Worm (Caenorhabditis elegans) whole organism, young adult: ENCODE data around the gene Y57A10A.29.

ENCODE experiments used
- C17E4.6 ChIP-seq: fragments of 200-800 bp; sonication (Bioruptor generic); IDR thresholded peaks from 2 replicates; pipeline ENCODE4 v1.3.6; 2022; ENCODE audit warnings: missing genetic modification reagents, missing genetic modification characterization, missing compliant biosample characterization
- F23B12.7 ChIP-seq: sonication (generic microtip); optimal IDR thresholded peaks from 2 replicates; lab custom pipeline; 2017; ENCODE audit warnings: missing genetic modification characterization, mild to moderate bottlenecking, missing compliant biosample characterization, antibody characterized with exemption, moderate library complexity; ENCODE audit not compliant: insufficient read depth
- F33H1.4 ChIP-seq: fragments of 200-800 bp; sonication (Bioruptor generic); IDR thresholded peaks from 2 replicates; pipeline ENCODE4 v1.3.6; 2022; ENCODE audit warnings: missing genetic modification reagents, missing genetic modification characterization, missing compliant biosample characterization
- F37B4.10 ChIP-seq: fragments of 200-800 bp; sonication (Bioruptor generic); IDR thresholded peaks from 2 replicates; pipeline ENCODE4 v1.3.6; 2022; ENCODE audit warnings: missing genetic modification characterization, missing compliant biosample characterization
- F57C9.4 ChIP-seq: sonication (generic microtip); optimal IDR thresholded peaks from 2 replicates; lab custom pipeline; 2017; ENCODE audit warnings: mild to moderate bottlenecking, missing genetic modification characterization, missing compliant biosample characterization
- K11D2.4 ChIP-seq: fragments of 200-800 bp; sonication (Bioruptor generic); IDR thresholded peaks from 2 replicates; pipeline ENCODE4 v1.3.6; 2022; ENCODE audit warnings: missing genetic modification reagents, missing genetic modification characterization, missing compliant biosample characterization
- K12H6.12 ChIP-seq: fragments of 200-800 bp; sonication (Bioruptor generic); optimal IDR thresholded peaks from 2 replicates; lab custom pipeline; 2018; ENCODE audit warnings: mild to moderate bottlenecking, missing genetic modification characterization, missing compliant biosample characterization
- T07F8.4 ChIP-seq: sonication (generic microtip); optimal IDR thresholded peaks from 2 replicates; lab custom pipeline; 2016; ENCODE audit warnings: mild to moderate bottlenecking, missing genetic modification characterization, moderate library complexity, missing compliant biosample characterization
- aptf-3 ChIP-seq: fragments of 200-800 bp; sonication (Bioruptor generic); IDR thresholded peaks from 2 replicates; pipeline ENCODE4 v1.3.6; 2022; ENCODE audit warnings: missing genetic modification characterization, missing compliant biosample characterization
- attf-6 ChIP-seq: fragments of 200-800 bp; sonication (Bioruptor generic); IDR thresholded peaks from 2 replicates; pipeline ENCODE4 v1.3.6; 2022; ENCODE audit warnings: missing genetic modification reagents, missing genetic modification characterization, missing compliant biosample characterization
- bed-2 ChIP-seq: fragments of 200-800 bp; sonication (Bioruptor generic); IDR thresholded peaks from 2 replicates; pipeline ENCODE4 v1.3.6; 2022; ENCODE audit warnings: missing genetic modification reagents, missing genetic modification characterization, missing compliant biosample characterization
- cebp-1 ChIP-seq, 2 experiments: fragments of 200-800 bp in 1 of 2; sonication (Bioruptor generic) in 1 of 2; sonication (generic microtip) in 1 of 2; IDR thresholded peaks in 1 of 2; optimal IDR thresholded peaks in 1 of 2; 2 replicates each; pipeline versions ENCODE4 v1.3.6 to Lab custom; 2017 to 2022; ENCODE audit warnings: missing compliant biosample characterization in 2 of 2, missing genetic modification characterization in 2 of 2, mild to moderate bottlenecking in 1 of 2, missing genetic modification reagents in 1 of 2, moderate library complexity in 1 of 2
- ceh-91 ChIP-seq: fragments of 200-800 bp; sonication (Bioruptor generic); IDR thresholded peaks from 2 replicates; pipeline ENCODE4 v1.3.6; 2022; ENCODE audit warnings: missing genetic modification reagents, missing genetic modification characterization, missing compliant biosample characterization
- ets-4 ChIP-seq: fragments of 200-800 bp; sonication (Bioruptor generic); optimal IDR thresholded peaks from 2 replicates; lab custom pipeline; 2018; ENCODE audit warnings: mild to moderate bottlenecking, missing genetic modification characterization, missing compliant biosample characterization
- fkh-3 ChIP-seq: sonication (generic microtip); optimal IDR thresholded peaks from 2 replicates; lab custom pipeline; 2016; ENCODE audit warnings: mild to moderate bottlenecking, missing genetic modification characterization, missing compliant biosample characterization
- hrde-1 ChIP-seq: sonication (generic microtip); optimal IDR thresholded peaks from 2 replicates; lab custom pipeline; 2016; ENCODE audit warnings: missing genetic modification characterization, mild to moderate bottlenecking, missing compliant biosample characterization, moderate library complexity, missing genotype, missing genetic modification reagents, borderline replicate concordance
- lin-40 ChIP-seq: sonication (generic microtip); optimal IDR thresholded peaks from 2 replicates; lab custom pipeline; 2016; ENCODE audit warnings: missing genetic modification characterization, mild to moderate bottlenecking, missing compliant biosample characterization, missing genotype, missing genetic modification reagents
- lin-54 ChIP-seq: fragments of 200-800 bp; sonication (Bioruptor generic); optimal IDR thresholded peaks from 2 replicates; lab custom pipeline; 2018; ENCODE audit warnings: mild to moderate bottlenecking, missing genetic modification characterization, missing compliant biosample characterization
- lsy-27 ChIP-seq: sonication (generic microtip); optimal IDR thresholded peaks from 2 replicates; lab custom pipeline; 2017; ENCODE audit warnings: missing genetic modification characterization, mild to moderate bottlenecking, missing compliant biosample characterization, antibody characterized with exemption, missing genotype, borderline replicate concordance; ENCODE audit not compliant: insufficient read depth
- mcd-1 ChIP-seq: fragments of 200-800 bp; sonication (Bioruptor generic); IDR thresholded peaks from 2 replicates; pipeline ENCODE4 v1.3.6; 2022; ENCODE audit warnings: missing genetic modification reagents, missing genetic modification characterization, missing compliant biosample characterization
- mel-28 ChIP-seq: sonication (generic microtip); optimal IDR thresholded peaks from 2 replicates; lab custom pipeline; 2016; ENCODE audit warnings: borderline replicate concordance, mild to moderate bottlenecking, missing genetic modification characterization, missing compliant biosample characterization
- nfya-1 ChIP-seq: sonication (generic microtip); optimal IDR thresholded peaks from 2 replicates; lab custom pipeline; 2017; ENCODE audit warnings: antibody characterized with exemption, missing compliant biosample characterization, missing genetic modification characterization, borderline replicate concordance; ENCODE audit not compliant: insufficient read depth
- nhr-27 ChIP-seq: fragments of 200-800 bp; sonication (Bioruptor generic); optimal IDR thresholded peaks from 2 replicates; lab custom pipeline; 2018; ENCODE audit warnings: mild to moderate bottlenecking, missing genetic modification characterization, moderate library complexity, missing compliant biosample characterization
- pbrm-1 ChIP-seq: fragments of 200-800 bp; sonication (Bioruptor generic); IDR thresholded peaks from 2 replicates; pipeline ENCODE4 v1.3.6; 2022; ENCODE audit warnings: missing genetic modification reagents, missing genetic modification characterization, missing compliant biosample characterization
- rpc-1 ChIP-seq, 2 experiments: fragments of 150-350 bp in 1 of 2; sonication (generic microtip) in 1 of 2; optimal IDR thresholded peaks; 2 replicates each; lab custom pipeline; 2014 to 2018; ENCODE audit warnings: missing biosample characterization in 1 of 2, missing genetic modification characterization in 1 of 2, missing genetic modification reagents in 1 of 2, missing genotype in 1 of 2
- snpc-1.1 ChIP-seq: sonication (generic microtip); optimal IDR thresholded peaks from 2 replicates; lab custom pipeline; 2017; ENCODE audit warnings: missing genetic modification characterization, mild to moderate bottlenecking, missing compliant biosample characterization, antibody characterized with exemption, moderate library complexity, missing genotype, missing genetic modification reagents; ENCODE audit not compliant: insufficient read depth
- snpc-3.4 ChIP-seq: sonication (generic microtip); optimal IDR thresholded peaks from 2 replicates; lab custom pipeline; 2017; ENCODE audit warnings: missing genetic modification characterization, mild to moderate bottlenecking, missing compliant biosample characterization, antibody characterized with exemption, moderate library complexity, missing genotype, missing genetic modification reagents
- somi-1 ChIP-seq: fragments of 200-800 bp; sonication (Bioruptor generic); optimal IDR thresholded peaks from 2 replicates; lab custom pipeline; 2018; ENCODE audit warnings: mild to moderate bottlenecking, missing genetic modification characterization, missing compliant biosample characterization
- sptf-2 ChIP-seq: fragments of 200-800 bp; sonication (Bioruptor generic); optimal IDR thresholded peaks from 2 replicates; lab custom pipeline; 2018; ENCODE audit warnings: mild to moderate bottlenecking, missing genetic modification characterization, missing compliant biosample characterization
- zfh-2 ChIP-seq: fragments of 200-800 bp; sonication (Bioruptor generic); conservative IDR thresholded peaks from 2 replicates; pipeline ENCODE4 v1.3.6; 2022; ENCODE audit warnings: missing genetic modification reagents, missing genetic modification characterization, missing compliant biosample characterization
- zim-3 ChIP-seq: sonication (generic microtip); optimal IDR thresholded peaks from 2 replicates; lab custom pipeline; 2017; ENCODE audit warnings: mild to moderate bottlenecking, missing genetic modification characterization, moderate library complexity, missing compliant biosample characterization
- ztf-22 ChIP-seq: fragments of 200-800 bp; sonication (Bioruptor generic); optimal IDR thresholded peaks from 2 replicates; lab custom pipeline; 2018; ENCODE audit warnings: mild to moderate bottlenecking, missing genetic modification characterization, moderate library complexity, missing compliant biosample characterization

The Y57A10A.29 gene

ce11 chrII:12249042-12249441 lies 30.3 kb upstream of the Y57A10A.29 start, which contains the start of gene tag-276:
tag-276 (minus strand) TSS chrII:12249142.
- no peak for TF ChIP-seq mcd-1 (GFP tag; lab: Robert Waterston, UW)

- TF ChIP-seq attf-6 (no peak), nhr-27 (tag; lab: Kevin White, UChicago) (no peak), fkh-3 (tag; lab: Kevin White, UChicago) (no peak), F37B4.10 (no peak), K12H6.12 (tag; lab: Kevin White, UChicago) (no peak), pbrm-1 (GFP tag; lab: Robert Waterston, UW) (no peak), snpc-3.4 (no peak), nfya-1 (tag; lab: Kevin White, UChicago) (no peak), snpc-1.1 (no peak), F23B12.7 (tag; lab: Kevin White, UChicago) (no peak), zfh-2 (GFP tag; lab: Robert Waterston, UW) (no peak), lin-54 (GFP tag; lab: Kevin White, UChicago) (no peak), mel-28 (tag; lab: Kevin White, UChicago) (no peak), cebp-1 (GFP tag; IDR thresholded peaks at IDR 0.05; lab: Robert Waterston, UW) (no peak), cebp-1 (tag; optimal IDR thresholded peaks at IDR 0.05; lab: Kevin White, UChicago) (no peak), somi-1 (GFP tag; lab: Kevin White, UChicago) (no peak), hrde-1 (tag; lab: Kevin White, UChicago) (no peak), lsy-27 (tag; lab: Kevin White, UChicago) (no peak), C17E4.6 (GFP tag; lab: Robert Waterston, UW) (no peak), T07F8.4 (tag; lab: Kevin White, UChicago) (no peak)
Measured at ce11 chrII:12255545-12256233, 23.7 kb upstream of the Y57A10A.29 start.

- TF ChIP-seq zim-3 (tag; lab: Kevin White, UChicago) (no peak), rpc-1 (optimal IDR thresholded peaks at IDR 0.05; lab: Kevin White, UChicago) (no peak), rpc-1 (tag; optimal IDR thresholded peaks at IDR 0.05; lab: Kevin White, UChicago) (no peak), F57C9.4 (tag; lab: Kevin White, UChicago) (no peak), bed-2 (GFP tag; lab: Robert Waterston, UW) (no peak), F33H1.4 (GFP tag; lab: Robert Waterston, UW) (no peak), K11D2.4 (GFP tag; lab: Robert Waterston, UW) (no peak), aptf-3 (GFP tag; lab: Robert Waterston, UW) (no peak), mcd-1 (GFP tag; lab: Robert Waterston, UW) (no peak), ceh-91 (no peak), sptf-2 (GFP tag; lab: Kevin White, UChicago) (no peak), ztf-22 (GFP tag; lab: Kevin White, UChicago) (no peak), ets-4 (GFP tag; lab: Kevin White, UChicago) (no peak), lin-40 (tag; lab: Kevin White, UChicago) (no peak), K12H6.12 (tag; lab: Kevin White, UChicago) (no peak)
Measured at ce11 chrII:12256528-12256927, 22.8 kb upstream of the Y57A10A.29 start, which contains the start of gene parn-2. parn-2 (minus strand) TSS chrII:12256628.
